Worm (Caenorhabditis elegans): ENCODE data around the gene rgr-1.

The rgr-1 gene

DNA sequence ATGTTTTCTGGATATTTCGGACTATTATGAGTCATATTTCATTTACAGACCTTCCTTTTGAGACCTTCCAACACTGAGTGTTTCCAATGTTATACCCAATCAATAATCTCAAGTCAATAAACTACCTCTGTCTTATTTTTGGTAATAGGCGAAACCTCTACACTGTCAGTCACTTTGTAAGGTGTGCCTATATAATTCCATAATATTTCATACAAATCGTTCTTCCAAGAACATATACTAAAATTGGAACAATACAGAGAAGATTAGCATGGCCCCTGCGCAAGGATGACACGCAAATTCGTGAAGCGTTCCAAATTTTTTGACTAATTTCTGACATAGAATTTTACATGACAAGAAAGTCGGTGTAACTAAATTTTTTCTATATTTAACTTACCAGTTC, 55.8 kb downstream of the rgr-1 start:
- peak; percentile 60 for TF ChIP-seq snpc-4 (tag; optimal IDR thresholded peaks at IDR 0.05)

DNA sequence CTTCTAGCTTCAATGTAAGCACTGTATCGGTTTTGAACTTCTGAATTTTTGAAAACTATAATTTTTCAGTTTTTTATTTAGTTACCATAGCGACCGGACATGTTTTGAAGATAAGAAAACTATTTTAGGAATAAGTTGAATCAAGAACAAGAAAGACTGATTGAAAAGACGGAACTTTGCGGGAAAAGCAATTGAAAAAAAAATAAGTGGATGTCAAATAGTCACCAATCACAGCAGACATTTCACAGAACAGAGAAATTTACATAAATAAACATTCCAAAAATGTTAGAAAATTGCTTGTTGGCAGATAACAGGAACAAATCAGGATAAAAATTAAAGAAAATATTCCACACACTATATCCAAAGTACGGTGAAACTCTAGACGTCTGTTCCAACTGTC, 56.3 kb downstream of the rgr-1 start, which contains the start of gene F54C8.6:
F54C8.6 (minus strand) TSS at position 101 of the 400 bp plus-strand sequence.
- no peak for TF ChIP-seq nhr-19 (GFP tag; conservative IDR thresholded peaks at IDR 0.05)
- no peak for TF ChIP-seq skn-1 (tag; optimal IDR thresholded peaks at IDR 0.05)
- no peak for TF ChIP-seq unc-130 (tag; optimal IDR thresholded peaks at IDR 0.05)
- no peak for TF ChIP-seq lin-15B (tag; optimal IDR thresholded peaks at IDR 0.05)
- no peak for TF ChIP-seq ama-1 (optimal IDR thresholded peaks at IDR 0.05)
- TF ChIP-seq swsn-7 (tag; optimal IDR thresholded peaks at IDR 0.05), result no peak
- no peak for TF ChIP-seq nhr-77 (tag; optimal IDR thresholded peaks at IDR 0.05)
- no peak for TF ChIP-seq ceh-82 (tag; optimal IDR thresholded peaks at IDR 0.05)
- no peak for TF ChIP-seq fkh-8 (tag; optimal IDR thresholded peaks at IDR 0.05)
- no peak for TF ChIP-seq zip-4 (GFP tag; optimal IDR thresholded peaks at IDR 0.05)

DNA sequence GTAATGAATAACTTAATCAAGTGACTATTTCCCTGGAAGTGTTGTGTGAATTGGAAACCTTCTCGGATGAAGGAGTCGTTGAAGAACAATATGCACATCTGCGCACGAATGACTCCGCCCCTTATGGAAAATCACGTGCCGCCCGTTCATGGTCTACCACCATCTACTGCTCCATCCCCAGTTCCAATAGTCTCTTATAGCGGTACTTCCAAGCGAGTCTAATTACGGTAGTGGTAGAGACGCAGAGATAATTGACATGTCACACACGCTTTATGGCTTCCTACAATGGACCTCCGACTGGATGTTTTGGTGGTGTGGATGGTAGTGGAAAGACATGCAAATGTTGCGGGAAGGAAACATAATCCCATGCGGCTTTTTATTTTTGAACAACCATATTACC, 57.4 kb downstream of the rgr-1 start:
- no peak for TF ChIP-seq nhr-19 (GFP tag; conservative IDR thresholded peaks at IDR 0.05)
- TF ChIP-seq isw-1 (GFP tag; IDR thresholded peaks at IDR 0.05), result no peak
- peak; percentile 36 for TF ChIP-seq unc-86 (tag; optimal IDR thresholded peaks at IDR 0.05)
- no peak for TF ChIP-seq jun-1 (tag; optimal IDR thresholded peaks at IDR 0.05)
- TF ChIP-seq ztf-11 (tag; optimal IDR thresholded peaks at IDR 0.05), result peak in 1 of 2 experiments; percentile 41
- no peak for TF ChIP-seq mep-1 (tag; optimal IDR thresholded peaks at IDR 0.05)
- no peak for TF ChIP-seq efl-1 (optimal IDR thresholded peaks at IDR 0.05)
- TF ChIP-seq efl-1 (GFP tag; optimal IDR thresholded peaks at IDR 0.05 in 1 of 2), result peak in 1 of 2 experiments; percentile 15
- TF ChIP-seq ces-1 (GFP tag; optimal IDR thresholded peaks at IDR 0.05), result no peak
- TF ChIP-seq lsy-2 (tag; optimal IDR thresholded peaks at IDR 0.05), result peak; percentile 34 to 41
- no peak for TF ChIP-seq nhr-84 (tag; optimal IDR thresholded peaks at IDR 0.05)
- no peak for TF ChIP-seq fkh-10 (GFP tag; optimal IDR thresholded peaks at IDR 0.05)
- TF ChIP-seq lin-14 (GFP tag; optimal IDR thresholded peaks at IDR 0.05), result peak; percentile 27
- TF ChIP-seq nhr-85 (tag), result peak; percentile 4
- TF ChIP-seq blmp-1 (tag; optimal IDR thresholded peaks at IDR 0.05), result peak; percentile 32
- TF ChIP-seq ceh-90 (tag; optimal IDR thresholded peaks at IDR 0.05), result no peak

DNA sequence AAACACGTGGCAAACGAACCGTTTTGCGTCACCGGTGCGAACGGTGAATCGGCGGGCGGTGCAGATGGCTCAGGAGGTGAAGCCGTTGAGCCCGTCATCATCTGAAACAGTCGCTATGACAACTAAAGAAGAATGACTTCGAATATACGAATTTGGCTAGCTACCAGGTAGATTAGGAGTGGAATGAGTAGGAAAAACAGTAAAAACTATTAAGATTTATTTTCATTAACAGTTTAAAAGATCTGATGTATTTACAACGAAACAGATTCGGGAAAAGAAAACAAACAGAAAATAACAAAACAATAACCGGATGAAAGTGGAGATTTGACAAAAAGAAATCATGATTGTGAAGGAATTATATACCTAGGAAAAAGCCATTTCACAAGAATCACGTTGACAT, 60.4 kb downstream of the rgr-1 start, which contains the start of gene F54C8.7:
F54C8.7 (minus strand) TSS at position 101 of the 400 bp plus-strand sequence.
- TF ChIP-seq ceh-82 (tag; optimal IDR thresholded peaks at IDR 0.05), result no peak
- no peak for TF ChIP-seq xbp-1 (tag; optimal IDR thresholded peaks at IDR 0.05)
- TF ChIP-seq pax-3 (tag; optimal IDR thresholded peaks at IDR 0.05), result no peak
- TF ChIP-seq C04F5.9 (tag; optimal IDR thresholded peaks at IDR 0.05), result no peak
- TF ChIP-seq tbx-2 (tag; optimal IDR thresholded peaks at IDR 0.05), result no peak
- TF ChIP-seq alr-1 (tag; optimal IDR thresholded peaks at IDR 0.05; ENCODE audit: borderline replicate concordance), result no peak
- TF ChIP-seq fos-1 (tag; optimal IDR thresholded peaks at IDR 0.05), result no peak
- TF ChIP-seq mab-9 (GFP tag; IDR thresholded peaks at IDR 0.05), result no peak
- TF ChIP-seq zip-4 (GFP tag; optimal IDR thresholded peaks at IDR 0.05), result no peak
- TF ChIP-seq rnt-1 (tag; optimal IDR thresholded peaks at IDR 0.05), result no peak
- no peak for TF ChIP-seq unc-30 (tag; optimal IDR thresholded peaks at IDR 0.05)
- TF ChIP-seq mdl-1 (tag; optimal IDR thresholded peaks at IDR 0.05), result no peak
- TF ChIP-seq ceh-88 (GFP tag; IDR thresholded peaks at IDR 0.05), result no peak
- no peak for TF ChIP-seq ceh-63 (GFP tag; optimal IDR thresholded peaks at IDR 0.05)
- no peak for TF ChIP-seq irx-1 (tag; optimal IDR thresholded peaks at IDR 0.05)
- no peak for TF ChIP-seq tlp-1 (tag; optimal IDR thresholded peaks at IDR 0.05)
